Worm (Caenorhabditis elegans) whole organism, L1 larva: ENCODE data around the gene ttc-37.

Source experiments
- C34B4.2 ChIP-seq: sonication (generic microtip); optimal IDR thresholded peaks from 2 replicates; lab custom pipeline; 2017; ENCODE audit warnings: mild to moderate bottlenecking, missing genetic modification characterization, missing compliant biosample characterization
- alr-1 ChIP-seq: fragments of 200-800 bp; sonication (Bioruptor generic); optimal IDR thresholded peaks from 2 replicates; lab custom pipeline; 2018; ENCODE audit warnings: borderline replicate concordance, mild to moderate bottlenecking, missing genetic modification characterization, missing compliant biosample characterization
- aly-2 ChIP-seq: fragments of 150-350 bp; optimal IDR thresholded peaks from 2 replicates; lab custom pipeline; 2014; ENCODE audit warnings: missing biosample characterization, missing genetic modification characterization
- ama-1 ChIP-seq: fragments of 150-350 bp; optimal IDR thresholded peaks from 2 replicates; lab custom pipeline; 2014
- blmp-1 ChIP-seq: fragments of 150-350 bp; optimal IDR thresholded peaks from 2 replicates; lab custom pipeline; 2014; ENCODE audit warnings: missing biosample characterization, missing genetic modification characterization
- ceh-63 ChIP-seq: fragments of 200-800 bp; sonication (Bioruptor generic); optimal IDR thresholded peaks from 2 replicates; lab custom pipeline; 2018; ENCODE audit warnings: mild to moderate bottlenecking, missing genetic modification characterization, missing compliant biosample characterization
- ceh-82 ChIP-seq, 3 experiments: fragments of 150-350 bp in 1 of 3; sonication (generic microtip) in 2 of 3; optimal IDR thresholded peaks; 2 replicates each; lab custom pipeline; 2014 to 2017; ENCODE audit warnings: missing biosample characterization in 3 of 3, missing genetic modification characterization in 3 of 3
- ceh-90 ChIP-seq: sonication (generic microtip); optimal IDR thresholded peaks from 2 replicates; lab custom pipeline; 2016; ENCODE audit warnings: missing genetic modification characterization, missing compliant biosample characterization
- dsc-1 ChIP-seq: sonication (generic microtip); optimal IDR thresholded peaks from 2 replicates; lab custom pipeline; 2016; ENCODE audit warnings: mild to moderate bottlenecking, missing genetic modification characterization, missing compliant biosample characterization
- efl-1 ChIP-seq, 4 experiments: fragments of 150-350 bp; optimal IDR thresholded peaks in 3 of 4; peaks in 1 of 4; 1 replicate in 1 of 4; 2 replicates in 3 of 4; lab custom pipeline; 2014; ENCODE audit warnings: missing biosample characterization in 2 of 4, missing genetic modification characterization in 2 of 4, missing genetic modification reagents in 2 of 4
- egl-27 ChIP-seq, 2 experiments: fragments of 150-350 bp in 1 of 2; sonication (generic microtip); optimal IDR thresholded peaks; 3 replicates each; lab custom pipeline; 2017 to 2018; ENCODE audit warnings: missing biosample characterization in 2 of 2, missing genetic modification characterization in 2 of 2, missing genetic modification reagents in 2 of 2
- fos-1 ChIP-seq: fragments of 150-350 bp; optimal IDR thresholded peaks from 2 replicates; lab custom pipeline; 2014; ENCODE audit warnings: missing biosample characterization, missing genetic modification characterization
- grh-1 ChIP-seq: fragments of 200-800 bp; sonication (Bioruptor generic); IDR thresholded peaks from 2 replicates; pipeline ENCODE4 v1.3.6; 2022; ENCODE audit warnings: missing genetic modification reagents, missing genetic modification characterization, missing compliant biosample characterization
- jun-1 ChIP-seq: fragments of 150-350 bp; optimal IDR thresholded peaks from 2 replicates; lab custom pipeline; 2014; ENCODE audit warnings: missing biosample characterization, missing genetic modification reagents, missing genetic modification characterization
- lin-14 ChIP-seq: fragments of 200-800 bp; sonication (Bioruptor generic); optimal IDR thresholded peaks from 2 replicates; lab custom pipeline; 2018; ENCODE audit warnings: mild to moderate bottlenecking, missing genetic modification characterization, moderate library complexity, missing compliant biosample characterization
- lin-39 ChIP-seq: fragments of 150-350 bp; optimal IDR thresholded peaks from 2 replicates; lab custom pipeline; 2014; ENCODE audit warnings: missing biosample characterization, missing genetic modification reagents, missing genetic modification characterization
- lir-3 ChIP-seq: sonication (generic microtip); optimal IDR thresholded peaks from 2 replicates; lab custom pipeline; 2016; ENCODE audit warnings: mild to moderate bottlenecking, missing genetic modification characterization, moderate library complexity, missing compliant biosample characterization; ENCODE audit not compliant: poor library complexity
- lsy-2 ChIP-seq, 2 experiments: fragments of 150-350 bp; optimal IDR thresholded peaks; 2 replicates each; lab custom pipeline; 2014; ENCODE audit warnings: missing biosample characterization in 2 of 2, missing genetic modification characterization in 2 of 2
- mep-1 ChIP-seq: fragments of 150-350 bp; optimal IDR thresholded peaks from 2 replicates; lab custom pipeline; 2014; ENCODE audit warnings: missing biosample characterization, missing genetic modification characterization
- nhr-11 ChIP-seq: fragments of 150-350 bp; optimal IDR thresholded peaks from 2 replicates; lab custom pipeline; 2014; ENCODE audit warnings: missing biosample characterization, missing genetic modification characterization
- nhr-20 ChIP-seq: sonication (generic microtip); optimal IDR thresholded peaks from 2 replicates; lab custom pipeline; 2016; ENCODE audit warnings: mild to moderate bottlenecking, missing genetic modification characterization, missing compliant biosample characterization
- nhr-237 ChIP-seq: fragments of 150-350 bp; optimal IDR thresholded peaks from 2 replicates; lab custom pipeline; 2014; ENCODE audit warnings: missing biosample characterization, missing genetic modification characterization
- nhr-47 ChIP-seq: sonication (generic microtip); optimal IDR thresholded peaks from 2 replicates; lab custom pipeline; 2016; ENCODE audit warnings: mild to moderate bottlenecking, missing genetic modification characterization, moderate library complexity, missing compliant biosample characterization
- nhr-71 ChIP-seq: sonication (generic microtip); optimal IDR thresholded peaks from 2 replicates; lab custom pipeline; 2016; ENCODE audit warnings: mild to moderate bottlenecking, missing genetic modification characterization, moderate library complexity, missing compliant biosample characterization
- nhr-77 ChIP-seq: fragments of 150-350 bp; optimal IDR thresholded peaks from 2 replicates; lab custom pipeline; 2014; ENCODE audit warnings: missing biosample characterization, missing genetic modification characterization
- nhr-84 ChIP-seq: sonication (generic microtip); optimal IDR thresholded peaks from 2 replicates; lab custom pipeline; 2017; ENCODE audit warnings: missing biosample characterization, missing genetic modification characterization
- nhr-85 ChIP-seq: sonication (generic microtip); peaks from one replicate; lab custom pipeline; 2016; ENCODE audit warnings: missing genetic modification characterization, inconsistent platforms, missing compliant biosample characterization
- pag-3 ChIP-seq: sonication (generic microtip); optimal IDR thresholded peaks from 2 replicates; lab custom pipeline; 2017; ENCODE audit warnings: missing genetic modification characterization, mild to moderate bottlenecking, missing compliant biosample characterization, antibody characterized with exemption, borderline replicate concordance; ENCODE audit not compliant: insufficient read depth
- pqm-1 ChIP-seq: sonication (generic microtip); optimal IDR thresholded peaks from 3 replicates; lab custom pipeline; 2017; ENCODE audit warnings: missing biosample characterization, missing genetic modification characterization
- skn-1 ChIP-seq: fragments of 150-350 bp; optimal IDR thresholded peaks from 2 replicates; lab custom pipeline; 2014; ENCODE audit warnings: missing biosample characterization, missing genetic modification characterization
- snpc-4 ChIP-seq: fragments of 150-350 bp; optimal IDR thresholded peaks from 2 replicates; lab custom pipeline; 2014; ENCODE audit warnings: missing biosample characterization, missing genetic modification characterization
- snu-23 ChIP-seq: sonication (generic microtip); optimal IDR thresholded peaks from 2 replicates; lab custom pipeline; 2016; ENCODE audit warnings: missing genetic modification characterization, missing compliant biosample characterization
- sptf-1 ChIP-seq: fragments of 150-350 bp; optimal IDR thresholded peaks from 2 replicates; lab custom pipeline; 2014; ENCODE audit warnings: missing biosample characterization, missing genetic modification characterization
- tlp-1 ChIP-seq: fragments of 150-350 bp; optimal IDR thresholded peaks from 2 replicates; lab custom pipeline; 2014; ENCODE audit warnings: missing biosample characterization, missing genetic modification characterization
- unc-130 ChIP-seq: fragments of 150-350 bp; optimal IDR thresholded peaks from 2 replicates; lab custom pipeline; 2017; ENCODE audit warnings: missing biosample characterization, missing genetic modification characterization, inconsistent platforms
- unc-30 ChIP-seq: sonication (generic microtip); optimal IDR thresholded peaks from 2 replicates; lab custom pipeline; 2017; ENCODE audit warnings: missing biosample characterization, missing genetic modification characterization
- unc-86 ChIP-seq: sonication (generic microtip); optimal IDR thresholded peaks from 2 replicates; lab custom pipeline; 2016; ENCODE audit warnings: missing genetic modification characterization, missing compliant biosample characterization
- vab-15 ChIP-seq: sonication (generic microtip); optimal IDR thresholded peaks from 2 replicates; lab custom pipeline; 2017; ENCODE audit warnings: missing genotype, mild to moderate bottlenecking, missing genetic modification characterization, missing compliant biosample characterization
- xbp-1 ChIP-seq: sonication (generic microtip); optimal IDR thresholded peaks from 2 replicates; lab custom pipeline; 2016; ENCODE audit warnings: missing genetic modification characterization, missing compliant biosample characterization
- zag-1 ChIP-seq: fragments of 150-350 bp; optimal IDR thresholded peaks from 2 replicates; lab custom pipeline; 2014; ENCODE audit warnings: missing biosample characterization, missing genetic modification characterization
- zip-4 ChIP-seq: fragments of 200-800 bp; sonication (Bioruptor generic); optimal IDR thresholded peaks from 2 replicates; lab custom pipeline; 2018; ENCODE audit warnings: mild to moderate bottlenecking, missing genetic modification characterization, moderate library complexity, missing compliant biosample characterization
- ztf-11 ChIP-seq, 2 experiments: sonication (generic microtip); optimal IDR thresholded peaks; 2 replicates each; lab custom pipeline; 2016 to 2017; ENCODE audit warnings: missing genetic modification characterization in 2 of 2, missing biosample characterization in 1 of 2, missing compliant biosample characterization in 1 of 2
- ztf-4 ChIP-seq: fragments of 150-350 bp; optimal IDR thresholded peaks from 2 replicates; lab custom pipeline; 2014; ENCODE audit warnings: missing biosample characterization, missing genetic modification characterization

The ttc-37 gene

DNA sequence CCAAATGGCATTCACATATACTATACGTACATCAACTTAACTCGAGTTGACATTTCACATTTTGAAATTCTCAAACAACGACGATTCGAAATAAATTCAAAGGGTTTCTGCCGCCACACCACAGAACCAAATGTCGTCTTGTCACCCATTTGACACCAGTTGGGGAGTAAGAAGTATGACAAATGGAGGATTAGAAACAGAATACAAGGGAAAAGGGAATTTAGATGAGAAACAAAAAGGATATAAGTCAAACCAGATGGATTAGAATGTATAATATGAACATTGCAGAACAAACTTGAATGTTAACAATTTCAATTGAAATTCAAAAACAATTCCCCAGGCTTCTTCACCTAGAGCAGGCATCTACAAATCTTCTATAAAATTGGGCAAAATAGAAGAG lies 2.6 kb upstream of the ttc-37 start:
- TF ChIP-seq lin-14 (GFP tag; lab: Kevin White, UChicago) (no peak), efl-1 (optimal IDR thresholded peaks at IDR 0.05; lab: Kevin White, UChicago) (no peak), efl-1 (GFP tag; optimal IDR thresholded peaks at IDR 0.05 in 1 of 2; lab: Kevin White, UChicago) (no peak), aly-2 (tag; lab: Kevin White, UChicago) (no peak), dsc-1 (peak; percentile 62), unc-30 (tag; lab: Kevin White, UChicago) (peak; percentile 1)

DNA sequence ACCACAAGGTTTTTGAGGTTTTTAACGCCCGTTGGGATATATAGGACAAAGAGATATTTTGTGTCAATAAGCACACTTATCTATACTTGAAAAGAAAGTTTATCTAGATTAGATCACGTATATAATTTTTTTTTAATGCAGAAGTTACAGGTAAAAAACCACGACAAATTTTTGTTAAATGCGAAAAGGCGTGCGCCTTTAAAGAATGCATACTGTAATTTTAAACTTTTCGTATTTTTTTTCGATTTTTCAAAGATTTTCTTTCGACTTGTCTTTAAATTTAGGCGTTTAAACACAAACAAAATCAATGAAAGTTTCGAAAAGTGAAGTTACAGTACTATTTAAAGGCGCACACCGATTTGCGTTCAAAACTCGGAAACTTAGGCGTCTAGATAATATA lies 632 bp upstream of the ttc-37 start:
- TF ChIP-seq sptf-1 (tag; lab: Kevin White, UChicago) (no peak), snu-23 (GFP tag; lab: Kevin White, UChicago) (no peak), xbp-1 (no peak), nhr-11 (tag; lab: Kevin White, UChicago) (no peak), ceh-63 (no peak), skn-1 (no peak), nhr-84 (no peak), snpc-4 (tag; lab: Kevin White, UChicago) (no peak), zag-1 (no peak)

DNA sequence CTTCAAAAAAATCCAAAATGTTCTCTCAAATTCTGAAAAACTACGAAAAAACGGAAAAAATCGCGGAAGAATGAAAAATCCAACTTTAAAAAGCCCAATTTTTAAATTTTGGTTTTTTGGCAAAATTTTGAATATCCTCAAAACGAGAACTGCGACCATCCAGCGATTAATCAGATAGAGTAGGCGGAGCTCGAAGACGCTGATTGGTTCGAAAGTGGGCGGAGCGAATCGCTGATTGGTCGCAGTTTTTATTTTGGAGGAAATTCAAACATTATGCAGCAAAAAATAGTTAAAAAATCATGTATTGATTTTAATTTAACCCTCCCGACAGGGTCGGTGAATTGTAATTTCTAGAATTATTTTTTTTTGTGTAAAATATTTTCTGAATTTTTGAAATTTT lies 9.4 kb downstream of the ttc-37 start:
- TF ChIP-seq nhr-11 (tag; lab: Kevin White, UChicago) = no peak
- TF ChIP-seq nhr-85 = peak; percentile 27
- TF ChIP-seq unc-86 (tag; lab: Kevin White, UChicago) = no peak
- TF ChIP-seq pag-3 (tag; lab: Kevin White, UChicago) = no peak
- no peak for TF ChIP-seq efl-1 (optimal IDR thresholded peaks at IDR 0.05; lab: Kevin White, UChicago)
- peak in 1 of 2 experiments; percentile 16 for TF ChIP-seq efl-1 (GFP tag; optimal IDR thresholded peaks at IDR 0.05 in 1 of 2; lab: Kevin White, UChicago)
- no peak for TF ChIP-seq ztf-4
- TF ChIP-seq blmp-1 = no peak
- TF ChIP-seq lsy-2 (tag; optimal IDR thresholded peaks at IDR 0.05; lab: Kevin White, UChicago) = no peak

DNA sequence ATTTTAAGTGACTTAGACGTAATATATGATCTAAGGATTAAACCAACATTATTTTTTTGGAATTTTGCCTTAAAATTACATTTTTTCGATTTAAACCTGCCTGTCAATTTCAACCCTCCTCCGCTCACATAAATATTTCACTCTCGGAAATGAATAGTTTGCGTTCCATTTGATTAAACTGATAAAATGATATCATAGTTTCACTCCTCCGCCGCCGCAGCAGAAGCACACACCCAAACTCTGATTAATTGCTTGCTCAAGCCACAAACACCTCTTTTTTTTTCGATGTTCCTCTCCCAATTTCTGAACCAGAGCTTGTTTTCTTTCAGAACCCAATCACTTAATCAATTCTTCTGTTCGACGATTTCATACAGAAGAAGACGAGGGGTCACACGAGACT lies 18.8 kb downstream of the ttc-37 start, which contains the start of gene Y49G5B.1:
Gene Y49G5B.1 (plus strand): TSS at position 324 of the 400 bp plus-strand sequence.
- TF ChIP-seq fos-1 (tag; lab: Kevin White, UChicago) (no peak), tlp-1 (tag; lab: Kevin White, UChicago) (no peak), nhr-84 (no peak), ceh-82 (tag; optimal IDR thresholded peaks at IDR 0.05; lab: Kevin White, UChicago) (no peak), grh-1 (no peak), ztf-11 (tag; optimal IDR thresholded peaks at IDR 0.05; lab: Kevin White, UChicago) (no peak), nhr-47 (tag; lab: Kevin White, UChicago) (no peak), efl-1 (optimal IDR thresholded peaks at IDR 0.05; lab: Kevin White, UChicago) (no peak), efl-1 (GFP tag; optimal IDR thresholded peaks at IDR 0.05 in 1 of 2; lab: Kevin White, UChicago) (no peak), nhr-20 (tag; lab: Kevin White, UChicago) (no peak), ceh-90 (tag; lab: Kevin White, UChicago) (no peak), snpc-4 (tag; lab: Kevin White, UChicago) (no peak), C34B4.2 (tag; lab: Kevin White, UChicago) (no peak), mep-1 (no peak), nhr-71 (tag; lab: Kevin White, UChicago) (no peak), nhr-77 (tag; lab: Kevin White, UChicago) (no peak), sptf-1 (tag; lab: Kevin White, UChicago) (no peak)

- TF ChIP-seq nhr-237 (tag; lab: Kevin White, UChicago) = no peak
- no peak for TF ChIP-seq vab-15 (tag; lab: Kevin White, UChicago)
- TF ChIP-seq lin-39 = no peak
- TF ChIP-seq lin-14 (GFP tag; lab: Kevin White, UChicago) = peak; percentile 41
- no peak for TF ChIP-seq ztf-11 (tag; optimal IDR thresholded peaks at IDR 0.05; lab: Kevin White, UChicago)
- TF ChIP-seq ztf-4 = no peak
- peak; percentile 36 for TF ChIP-seq blmp-1
- no peak for TF ChIP-seq zip-4 (GFP tag; lab: Kevin White, UChicago)
- no peak for TF ChIP-seq egl-27 (tag; optimal IDR thresholded peaks at IDR 0.05; lab: Kevin White, UChicago)
- no peak for TF ChIP-seq efl-1 (optimal IDR thresholded peaks at IDR 0.05; lab: Kevin White, UChicago)
- peak in 1 of 2 experiments; percentile 90 for TF ChIP-seq efl-1 (GFP tag; optimal IDR thresholded peaks at IDR 0.05 in 1 of 2; lab: Kevin White, UChicago)
- no peak for TF ChIP-seq xbp-1
- no peak for TF ChIP-seq jun-1 (tag; lab: Kevin White, UChicago)
- TF ChIP-seq unc-130 (tag; lab: Kevin White, UChicago) = no peak
- peak; percentile 64 for TF ChIP-seq nhr-85
- no peak for TF ChIP-seq ama-1 (lab: Kevin White, UChicago)
- no peak for TF ChIP-seq ceh-82 (tag; optimal IDR thresholded peaks at IDR 0.05; lab: Kevin White, UChicago)
- TF ChIP-seq alr-1 (tag; lab: Kevin White, UChicago) = no peak
- no peak for TF ChIP-seq lir-3 (tag; lab: Kevin White, UChicago)
- no peak for TF ChIP-seq pqm-1 (tag; lab: Kevin White, UChicago)
Observed at ce11 chrV:5225660-5226059, 21.4 kb downstream of the ttc-37 start.
